Worm (Caenorhabditis elegans) whole organism, dauer: Measurements from ENCODE around the gene srh-37.

Experiments
- unc-62 ChIP-seq: sonication (generic microtip); optimal IDR thresholded peaks from 2 replicates; lab custom pipeline; 2017; ENCODE audit warnings: missing biosample characterization, missing genetic modification reagents, missing genetic modification characterization

srh-37 gene

DNA sequence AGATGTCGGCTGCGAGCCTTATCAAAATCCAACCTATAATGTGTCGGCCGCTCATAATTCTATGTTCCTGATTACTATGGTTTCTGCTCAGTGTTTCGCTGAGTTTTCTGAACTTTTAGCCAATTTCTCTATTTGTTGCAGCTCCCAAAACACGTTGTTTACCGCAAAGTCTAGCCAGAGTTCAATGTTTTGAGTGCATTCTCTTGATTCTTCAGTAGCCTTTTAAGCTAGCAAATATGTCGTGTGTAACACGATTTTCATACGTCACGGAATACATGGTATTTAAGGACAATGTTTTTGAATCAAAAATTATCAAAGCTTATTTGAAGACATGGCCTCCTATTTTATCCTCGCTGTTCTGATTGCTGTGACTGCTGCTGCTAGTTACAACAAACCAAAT lies 7.1 kb downstream of the srh-37 start, which contains the start of gene srlf-19:
srlf-19 (plus strand) TSS at position 301 of the 400 bp plus-strand sequence.
- TF ChIP-seq unc-62 (GFP tag; lab: Kevin White, UChicago) = no peak

- TF ChIP-seq unc-62 (GFP tag; lab: Kevin White, UChicago) = no peak
These were observed 8.6 kb downstream of the srh-37 start, which contains the start of gene srlf-35 for ce11 chrV:503728-504127. Gene srlf-35, plus strand, starts transcription at chrV:504028.

ce11 chrV:502803-503273 lies 9.5 kb downstream of the srh-37 start, which contains the start of gene T01G6.10:
Gene T01G6.10, minus strand, starts transcription at chrV:503223.
- no peak for TF ChIP-seq unc-62 (GFP tag; lab: Kevin White, UChicago)

- no peak for TF ChIP-seq unc-62 (GFP tag; lab: Kevin White, UChicago)
These were observed 11.1 kb downstream of the srh-37 start, which contains the start of gene str-256 for ce11 chrV:501230-501629. Gene str-256, minus strand, starts transcription at chrV:501330.

- TF ChIP-seq unc-62 (GFP tag; lab: Kevin White, UChicago) = no peak
These were observed 11.8 kb downstream of the srh-37 start for ce11 chrV:500535-500934.

DNA sequence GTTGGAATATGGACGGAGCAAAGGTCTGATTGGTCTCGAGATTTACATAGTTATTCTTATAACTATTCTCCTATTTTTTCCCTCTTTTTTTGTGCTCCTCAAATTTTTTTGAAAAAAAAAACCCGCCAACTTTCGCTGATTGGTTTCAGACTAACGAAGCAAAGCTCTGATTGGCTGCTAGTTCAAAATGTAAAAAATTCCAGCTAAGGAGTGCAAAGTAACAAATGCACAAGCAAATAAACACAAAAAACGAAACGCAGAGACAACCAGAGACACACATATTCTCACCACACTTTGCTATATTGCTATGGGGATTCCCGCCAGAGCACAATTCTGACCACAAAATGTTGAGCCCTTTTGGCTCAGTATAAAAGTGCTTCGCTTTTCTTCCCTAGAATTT lies 14.9 kb downstream of the srh-37 start, which contains the start of gene T01G6.1:
T01G6.1 (plus strand) TSS at position 301 of the 400 bp plus-strand sequence.
- TF ChIP-seq unc-62 (GFP tag; lab: Kevin White, UChicago) = no peak

DNA sequence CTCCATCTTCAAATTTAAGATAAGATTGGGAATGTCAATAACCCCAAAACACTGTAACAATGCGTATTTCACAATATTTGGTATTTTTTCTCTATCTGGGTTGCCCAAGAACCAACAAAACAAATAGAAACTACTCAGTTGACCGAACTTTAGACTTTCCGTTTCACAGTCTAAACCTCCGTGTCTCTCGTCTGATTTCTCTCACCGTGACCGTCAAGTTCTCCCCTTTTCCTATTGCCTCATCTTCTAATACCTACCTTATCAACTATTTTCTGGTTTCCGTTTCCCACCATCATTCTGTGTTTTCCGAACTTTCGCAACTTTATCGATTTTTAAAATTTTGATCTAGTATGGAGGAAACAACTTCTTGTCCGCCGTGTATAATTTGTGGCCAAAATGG lies 18.0 kb downstream of the srh-37 start, which contains the start of gene nhr-131:
nhr-131 (plus strand) TSS at position 87 of the 400 bp plus-strand sequence.
- TF ChIP-seq unc-62 (GFP tag; lab: Kevin White, UChicago) = no peak

ce11 chrV:491432-491831 lies 20.9 kb downstream of the srh-37 start, which contains the start of gene str-196:
Gene str-196, plus strand, starts transcription at chrV:491732.
- no peak for TF ChIP-seq unc-62 (GFP tag; lab: Kevin White, UChicago)

ce11 chrV:489320-489719 lies 23.0 kb downstream of the srh-37 start, which contains the start of gene nhr-106:
Gene nhr-106, plus strand, starts transcription at chrV:489620.
- no peak for TF ChIP-seq unc-62 (GFP tag; lab: Kevin White, UChicago)

DNA sequence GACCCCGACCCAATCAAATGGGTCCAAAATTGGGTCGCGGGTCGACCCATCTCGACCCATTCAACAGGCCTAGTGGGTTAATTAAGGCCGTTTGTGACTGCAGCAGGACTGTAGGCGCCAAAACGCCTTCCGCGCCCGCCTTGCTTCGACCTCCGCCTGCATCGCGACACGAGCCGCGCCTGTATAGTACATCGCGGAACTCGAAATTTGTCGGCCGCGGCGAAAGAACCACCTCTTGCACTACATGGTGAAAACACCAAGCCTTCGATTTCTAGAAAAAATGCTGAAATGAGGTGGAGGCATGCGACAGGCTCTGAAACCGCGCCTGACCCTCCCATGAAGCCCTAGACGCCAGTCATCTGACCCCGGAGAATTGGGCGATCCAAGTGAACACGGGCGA lies 24.3 kb downstream of the srh-37 start:
- no peak for TF ChIP-seq unc-62 (GFP tag; lab: Kevin White, UChicago)

ce11 chrV:486684-487083 lies 25.6 kb downstream of the srh-37 start, which contains the start of gene nhr-211:
Gene nhr-211, plus strand, starts transcription at chrV:486984.
- TF ChIP-seq unc-62 (GFP tag; lab: Kevin White, UChicago) = no peak

DNA sequence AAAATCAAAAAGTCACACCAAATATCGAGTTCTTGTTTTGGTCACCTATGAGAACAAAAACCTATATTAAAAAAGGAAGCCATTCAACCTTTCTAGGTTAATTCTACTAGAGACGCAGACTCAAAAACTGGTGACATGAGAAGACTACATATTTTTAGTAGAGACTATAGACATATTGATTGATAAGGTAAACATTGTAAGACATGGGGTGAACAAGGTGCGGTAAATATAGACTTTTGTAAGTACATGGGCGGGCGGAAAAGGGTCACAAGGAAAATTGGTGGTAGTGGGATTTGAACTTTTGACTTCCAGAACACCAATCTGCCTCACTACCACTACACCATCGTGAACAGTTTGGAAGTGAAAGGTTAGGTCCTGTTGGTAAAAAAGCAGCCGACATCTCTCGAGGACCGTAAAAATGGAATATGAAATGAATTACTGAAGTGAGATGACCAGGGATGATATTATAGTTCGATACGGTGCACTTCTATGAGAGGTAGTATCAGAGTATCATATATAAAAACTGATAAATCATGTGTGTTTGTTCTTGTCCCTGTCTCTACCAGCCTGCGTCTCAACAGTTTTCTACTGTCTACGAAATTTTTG lies 27.9 kb downstream of the srh-37 start, which contains the start of gene nhr-212:
nhr-212 (plus strand) TSS at position 573 of the 606 bp plus-strand sequence.
- no peak for TF ChIP-seq unc-62 (GFP tag; lab: Kevin White, UChicago)

ce11 chrV:483289-483795 lies 29.0 kb downstream of the srh-37 start, which contains the start of gene nhr-130:
Gene nhr-130, minus strand, starts transcription at chrV:483339.
- TF ChIP-seq unc-62 (GFP tag; lab: Kevin White, UChicago) = no peak

DNA sequence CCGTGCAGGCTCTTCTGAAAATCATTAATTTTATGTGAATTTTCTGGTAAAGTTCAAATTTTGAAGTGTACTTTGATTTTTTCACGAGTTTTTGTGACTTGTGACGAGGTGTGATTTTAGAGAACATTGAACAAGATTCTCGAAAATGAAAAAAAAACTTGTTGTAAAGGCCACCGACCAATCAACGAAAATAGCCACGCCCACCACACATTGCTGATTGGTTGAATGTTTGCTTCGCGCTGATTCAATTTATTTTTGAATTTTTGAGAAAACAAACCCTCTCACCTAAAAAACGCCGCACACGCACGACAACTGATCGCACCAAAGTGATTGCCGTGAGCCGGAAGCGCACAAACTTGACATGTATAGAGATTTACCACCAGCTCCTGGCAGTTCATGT lies 29.5 kb downstream of the srh-37 start:
- no peak for TF ChIP-seq unc-62 (GFP tag; lab: Kevin White, UChicago)

- no peak for TF ChIP-seq unc-62 (GFP tag; lab: Kevin White, UChicago)
These were observed 33.3 kb downstream of the srh-37 start for ce11 chrV:479046-479445.

ce11 chrV:477664-478212 lies 34.6 kb downstream of the srh-37 start, which contains the start of gene nhr-55:
Gene nhr-55, plus strand, starts transcription at chrV:478162.
- no peak for TF ChIP-seq unc-62 (GFP tag; lab: Kevin White, UChicago)
